Worm (Caenorhabditis elegans): ENCODE measurements around the gene asb-2.
A peak's percentile ranks its signal among the peaks of the same experiment; 100 is the strongest.

asb-2 gene

DNA sequence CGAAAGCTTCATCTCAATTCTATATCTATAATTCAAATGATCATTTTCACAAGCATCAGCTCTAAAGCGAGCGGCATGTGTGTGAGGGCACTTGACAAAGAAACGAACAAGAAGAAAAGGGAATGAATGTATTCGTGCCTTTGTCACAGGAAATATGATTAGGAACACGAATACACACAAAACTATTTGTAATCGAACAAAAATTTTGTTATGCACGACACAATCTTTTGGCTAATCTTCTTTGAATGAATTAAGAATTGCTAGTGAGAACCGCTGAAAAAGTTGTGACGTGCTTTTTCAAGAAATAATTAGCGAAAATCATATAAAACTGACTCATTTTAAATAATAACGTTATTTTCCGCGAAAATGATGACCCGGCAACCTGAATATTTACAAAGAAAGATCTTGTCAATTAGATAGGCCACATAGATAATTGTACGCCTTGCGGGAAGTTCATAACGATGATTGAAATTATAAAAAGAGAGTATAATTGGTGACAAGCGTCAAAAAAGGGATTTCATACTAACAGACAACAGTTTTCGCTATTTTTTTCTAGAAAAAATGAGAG lies 24.0 kb downstream of the asb-2 start:
- TF ChIP-seq sdz-12 (GFP tag; optimal IDR thresholded peaks at IDR 0.05) (no peak), aha-1 (tag) (peak; percentile 96)

DNA sequence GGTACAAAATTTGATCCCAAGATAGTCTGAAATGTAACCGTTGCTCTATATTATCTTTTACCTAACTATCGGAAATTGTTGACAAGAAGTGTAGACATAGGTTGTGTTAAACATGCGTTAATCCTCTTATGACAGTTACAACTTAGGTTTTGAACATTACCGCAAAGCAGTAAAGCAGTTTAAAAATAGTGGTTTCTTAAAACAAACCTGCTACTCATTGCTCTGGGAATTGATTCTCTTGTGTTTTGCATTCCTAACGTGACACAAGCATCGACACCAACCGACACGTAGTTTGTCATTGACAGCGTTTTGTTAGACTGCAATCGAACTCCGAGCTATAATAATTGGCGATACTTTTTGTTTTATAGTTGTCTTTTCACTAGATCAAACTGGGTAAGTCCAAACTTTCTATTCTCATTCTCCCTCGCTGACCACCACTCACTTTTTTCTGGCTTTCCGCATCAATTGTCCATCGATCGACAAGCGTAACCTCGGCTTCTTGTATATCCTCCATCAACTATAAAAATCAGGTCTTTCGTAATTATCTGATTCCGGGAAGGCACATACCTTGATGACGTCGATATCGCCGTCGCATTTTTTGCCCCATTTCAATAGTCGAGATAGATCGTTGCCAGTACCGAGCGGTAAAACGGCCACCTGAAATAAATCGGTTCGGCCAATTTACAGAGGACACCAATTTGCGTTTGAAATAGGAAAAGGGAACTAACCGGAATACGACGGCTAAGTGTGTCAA lies 26.4 kb downstream of the asb-2 start:
- TF ChIP-seq nhr-76 (tag; optimal IDR thresholded peaks at IDR 0.05) (no peak), T20F7.1 (GFP tag; optimal IDR thresholded peaks at IDR 0.05) (no peak), nhr-77 (tag; optimal IDR thresholded peaks at IDR 0.05) (no peak), nhr-28 (tag; optimal IDR thresholded peaks at IDR 0.05) (peak; percentile 15), Y48G9A.11 (GFP tag; IDR thresholded peaks at IDR 0.05) (no peak), lin-15B (tag; optimal IDR thresholded peaks at IDR 0.05) (no peak), ces-1 (GFP tag; optimal IDR thresholded peaks at IDR 0.05) (no peak), lin-1 (GFP tag; IDR thresholded peaks at IDR 0.05) (no peak), tra-1 (GFP tag; IDR thresholded peaks at IDR 0.05) (no peak), F10B5.3 (tag; optimal IDR thresholded peaks at IDR 0.05) (no peak), skn-1 (tag; optimal IDR thresholded peaks at IDR 0.05) (no peak), unc-62 (GFP tag; optimal IDR thresholded peaks at IDR 0.05 in 1 of 2) (peak in 1 of 2 experiments; percentile 87), unc-62 (tag; optimal IDR thresholded peaks at IDR 0.05) (no peak), gei-8 (GFP tag; optimal IDR thresholded peaks at IDR 0.05) (no peak), nhr-237 (tag; optimal IDR thresholded peaks at IDR 0.05) (no peak)

DNA sequence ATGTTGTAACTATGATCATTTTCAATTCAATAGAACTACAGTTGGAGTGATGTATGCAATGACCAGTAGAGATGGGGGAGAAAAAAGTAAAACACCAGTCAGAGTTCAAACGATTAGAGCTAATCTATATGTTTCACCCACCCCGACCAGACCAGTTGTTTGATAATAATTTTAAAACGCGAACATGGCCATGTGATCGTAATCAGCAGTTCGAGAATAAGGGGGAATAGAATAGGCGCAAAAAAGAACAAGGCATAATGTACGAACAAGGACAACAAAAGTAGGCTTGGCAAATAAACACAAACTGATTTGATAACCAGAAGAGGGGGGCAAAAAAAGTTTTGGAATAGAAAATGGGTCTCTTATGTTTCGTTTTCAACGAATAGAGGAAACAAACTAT lies 28.5 kb downstream of the asb-2 start:
- no peak for TF ChIP-seq aly-2 (tag; optimal IDR thresholded peaks at IDR 0.05)
- peak; percentile 48 for TF ChIP-seq dve-1 (tag; optimal IDR thresholded peaks at IDR 0.05; ENCODE audit: insufficient read depth)
- 0 out of 2 replicates have a peak, but pooled peaks have one; percentile 37 for TF ChIP-seq php-3 (GFP tag; IDR thresholded peaks at IDR 0.05)
- TF ChIP-seq madf-5 (GFP tag; IDR thresholded peaks at IDR 0.05) = no peak
- peak; percentile 82 for TF ChIP-seq pqm-1 (tag; optimal IDR thresholded peaks at IDR 0.05)
- no peak for TF ChIP-seq zag-1 (tag; optimal IDR thresholded peaks at IDR 0.05)
- TF ChIP-seq F49E8.2 (tag; optimal IDR thresholded peaks at IDR 0.05; ENCODE audit: borderline replicate concordance) = no peak
- TF ChIP-seq nhr-102 (tag; optimal IDR thresholded peaks at IDR 0.05) = no peak
- no peak for TF ChIP-seq ceh-82 (tag; optimal IDR thresholded peaks at IDR 0.05)
- TF ChIP-seq sdz-12 (GFP tag; optimal IDR thresholded peaks at IDR 0.05) = no peak
- no peak for TF ChIP-seq rbr-2 (tag; optimal IDR thresholded peaks at IDR 0.05)
- TF ChIP-seq ceh-62 (tag; optimal IDR thresholded peaks at IDR 0.05) = no peak
- TF ChIP-seq vab-7 (GFP tag; IDR thresholded peaks at IDR 0.05) = no peak
- peak in 1 of 2 experiments; percentile 59 for TF ChIP-seq mdl-1 (tag; optimal IDR thresholded peaks at IDR 0.05)
- no peak for TF ChIP-seq zfp-2 (tag; optimal IDR thresholded peaks at IDR 0.05)
- TF ChIP-seq duxl-1 (tag; optimal IDR thresholded peaks at IDR 0.05; ENCODE audit: poor library complexity) = no peak
- TF ChIP-seq lir-3 (tag; optimal IDR thresholded peaks at IDR 0.05) = no peak
- TF ChIP-seq unc-39 (tag; optimal IDR thresholded peaks at IDR 0.05) = no peak
- no peak for TF ChIP-seq lin-15B (tag; optimal IDR thresholded peaks at IDR 0.05)
- 0 out of 2 replicates have a peak, but pooled peaks have one; percentile 21 for TF ChIP-seq tra-1 (GFP tag; IDR thresholded peaks at IDR 0.05)
- TF ChIP-seq nhr-237 (tag; optimal IDR thresholded peaks at IDR 0.05) = no peak
- peak; percentile 45 for TF ChIP-seq dmd-6 (GFP tag; IDR thresholded peaks at IDR 0.05)
- TF ChIP-seq lin-38 (GFP tag; IDR thresholded peaks at IDR 0.05) = no peak
- no peak for TF ChIP-seq ztf-11 (tag; optimal IDR thresholded peaks at IDR 0.05)
- TF ChIP-seq lsy-2 (tag; optimal IDR thresholded peaks at IDR 0.05) = no peak
- peak; percentile 45 for TF ChIP-seq mep-1 (tag; optimal IDR thresholded peaks at IDR 0.05)
- peak; percentile 69 for TF ChIP-seq hlh-30 (tag; optimal IDR thresholded peaks at IDR 0.05; ENCODE audit: insufficient read depth)
- TF ChIP-seq zip-11 (GFP tag; IDR thresholded peaks at IDR 0.05) = no peak
- TF ChIP-seq nhr-77 (tag; optimal IDR thresholded peaks at IDR 0.05) = peak; percentile 70
- TF ChIP-seq daf-16 (GFP tag; optimal IDR thresholded peaks at IDR 0.05) = no peak
- TF ChIP-seq daf-16 (tag; optimal IDR thresholded peaks at IDR 0.05) = peak; percentile 92
- no peak for TF ChIP-seq F37D6.2 (tag; optimal IDR thresholded peaks at IDR 0.05)
- no peak for TF ChIP-seq madf-9 (GFP tag; conservative IDR thresholded peaks at IDR 0.05)
- peak; percentile 81 for TF ChIP-seq nhr-28 (tag; optimal IDR thresholded peaks at IDR 0.05)
- 0 out of 2 replicates have a peak, but pooled peaks have one; percentile 21 for TF ChIP-seq lin-1 (GFP tag; IDR thresholded peaks at IDR 0.05)
- TF ChIP-seq nhr-111 (GFP tag; optimal IDR thresholded peaks at IDR 0.05) = no peak
- no peak for TF ChIP-seq fos-1 (tag; optimal IDR thresholded peaks at IDR 0.05)
